Worm (Caenorhabditis elegans): Measurements from ENCODE around the gene T10C6.16.

DNA sequence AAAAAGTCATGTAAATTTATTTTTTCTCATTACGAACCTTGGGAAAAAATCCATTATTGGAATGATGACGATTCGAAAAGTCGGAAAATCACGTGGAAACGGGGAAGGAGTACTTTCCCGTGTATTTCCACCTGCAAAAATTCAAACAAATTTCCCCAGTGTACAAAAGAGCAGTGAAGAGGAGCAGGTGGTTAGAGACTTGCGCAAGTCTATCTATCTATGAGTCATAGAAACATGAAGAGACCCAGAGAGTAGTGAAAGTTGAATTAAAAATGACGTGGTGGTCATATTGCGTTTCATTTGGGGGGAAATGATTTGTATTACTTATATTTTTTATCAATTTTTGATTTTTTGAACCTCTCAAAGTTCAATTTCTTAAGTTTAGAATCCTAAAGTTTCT, 32.4 kb downstream of the T10C6.16 start, which contains the start of gene nhr-50:
- TF ChIP-seq dao-5 (tag; optimal IDR thresholded peaks at IDR 0.05) (no peak), W03F9.2 (tag; optimal IDR thresholded peaks at IDR 0.05) (no peak), him-1 (tag; optimal IDR thresholded peaks at IDR 0.05) (no peak)

All from whole organism, L4/young adult.